Fruit fly (Drosophila melanogaster): Measurements from ENCODE around the gene CG13724.

DNA sequence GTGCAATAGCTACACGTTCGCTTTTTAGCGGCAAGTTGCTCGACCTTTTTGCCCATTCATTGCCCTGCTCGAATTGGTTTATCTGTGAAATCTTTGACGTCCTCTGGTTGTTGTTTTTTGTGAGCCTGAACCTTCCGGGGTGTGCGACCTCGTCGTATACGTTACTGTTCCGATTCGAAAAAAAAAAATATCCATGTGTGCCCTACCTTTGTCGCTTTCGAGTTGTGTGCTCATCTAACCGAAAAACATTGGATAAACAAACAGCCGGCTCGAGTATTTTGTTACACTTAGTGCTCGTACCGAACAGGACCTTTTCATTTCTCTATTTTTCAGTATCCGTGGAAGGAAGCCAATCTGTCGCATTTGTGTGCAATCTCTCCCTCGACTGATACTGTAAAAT, 41.4 kb downstream of the CG13724 start:
- TF ChIP-seq CG8478 (optimal IDR thresholded peaks at IDR 0.05) = no peak
- no peak for TF ChIP-seq CTCF (optimal IDR thresholded peaks at IDR 0.05)
